Fruit fly (Drosophila melanogaster) whole organism, embryonic: ENCODE measurements around the gene CG11608.

Experiments
- Adf1 ChIP-seq: fragments of 200-800 bp; sonication (Bioruptor generic); IDR thresholded peaks from 2 replicates; pipeline ENCODE4 v1.3.6; 2022; ENCODE audit warnings: missing biosample characterization, missing genetic modification characterization
- CG12104 ChIP-seq: fragments of 200-800 bp; sonication (Bioruptor generic); optimal IDR thresholded peaks from 3 replicates; lab custom pipeline; 2016; ENCODE audit warnings: missing biosample characterization, missing genetic modification characterization
- CG14050 ChIP-seq: fragments of 200-800 bp; sonication (Bioruptor generic); IDR thresholded peaks from 3 replicates; pipeline ENCODE4 v1.3.6; 2022; ENCODE audit warnings: missing biosample characterization, missing genetic modification characterization
- CG1529 ChIP-seq: fragments of 200-800 bp; sonication (Bioruptor generic); optimal IDR thresholded peaks from 3 replicates; lab custom pipeline; 2018; ENCODE audit warnings: missing biosample characterization, missing genetic modification characterization
- CG17829 ChIP-seq: fragments of 200-800 bp; optimal IDR thresholded peaks from 2 replicates; lab custom pipeline; 2019; ENCODE audit warnings: missing biosample characterization, mild to moderate bottlenecking, missing genetic modification characterization, moderate library complexity
- CG32772 ChIP-seq: fragments of 200-800 bp; sonication (Bioruptor generic); IDR thresholded peaks from 2 replicates; pipeline ENCODE4 v1.3.6; 2022; ENCODE audit warnings: missing biosample characterization, missing genetic modification characterization
- CG3726 ChIP-seq: fragments of 200-800 bp; sonication (Bioruptor generic); IDR thresholded peaks from 3 replicates; pipeline ENCODE4, ENCODE4 v1.3.6; 2022; ENCODE audit warnings: missing biosample characterization, missing genetic modification characterization
- CG4282 ChIP-seq: fragments of 200-800 bp; sonication (Bioruptor generic); optimal IDR thresholded peaks from 2 replicates; lab custom pipeline; 2016; ENCODE audit warnings: missing biosample characterization, missing genetic modification characterization
- CG4617 ChIP-seq: fragments of 200-800 bp; sonication (Bioruptor generic); optimal IDR thresholded peaks from 3 replicates; lab custom pipeline; 2016; ENCODE audit warnings: missing biosample characterization, missing genetic modification characterization, borderline replicate concordance
- CG9727 ChIP-seq: fragments of 200-800 bp; sonication (Bioruptor generic); optimal IDR thresholded peaks from 3 replicates; lab custom pipeline; 2017; ENCODE audit warnings: missing biosample characterization, mild to moderate bottlenecking, missing genetic modification characterization
- Dll ChIP-seq: fragments of 200-800 bp; sonication (Bioruptor generic); IDR thresholded peaks from 4 replicates; pipeline ENCODE4 v1.3.6; 2022; ENCODE audit warnings: missing biosample characterization, missing genetic modification characterization; ENCODE audit not compliant: partially characterized antibody
- Eip74EF ChIP-seq, 2 experiments: fragments of 200-800 bp in 1 of 2; fragments of >200 bp in 1 of 2; sonication (Bioruptor generic) in 1 of 2; optimal IDR thresholded peaks; 2 replicates each; lab custom pipeline; 2017 to 2019; ENCODE audit warnings: missing biosample characterization in 2 of 2, missing genetic modification characterization in 2 of 2, mild to moderate bottlenecking in 1 of 2, moderate library complexity in 1 of 2
- Ets65A ChIP-seq: fragments of 200-800 bp; sonication (Bioruptor generic); peaks from one replicate; lab custom pipeline; 2016; ENCODE audit warnings: missing biosample characterization, missing genetic modification characterization
- HLH3B ChIP-seq: fragments of 200-800 bp; sonication (Bioruptor generic); IDR thresholded peaks from 2 replicates; pipeline ENCODE4 v1.3.6; 2022; ENCODE audit warnings: missing biosample characterization, missing genetic modification characterization
- Lhr ChIP-seq: fragments of 200-800 bp; sonication (Bioruptor generic); optimal IDR thresholded peaks from 3 replicates; lab custom pipeline; 2017; ENCODE audit warnings: mild to moderate bottlenecking, missing biosample characterization, missing genetic modification reagents, missing genetic modification characterization
- MESR4 ChIP-seq: fragments of 200-800 bp; sonication (Bioruptor generic); optimal IDR thresholded peaks from 2 replicates; lab custom pipeline; 2018; ENCODE audit warnings: missing biosample characterization, mild to moderate bottlenecking, missing genetic modification characterization, moderate library complexity
- Scr ChIP-seq: fragments of 200-800 bp; sonication (Bioruptor generic); IDR thresholded peaks from 2 replicates; pipeline ENCODE4 v1.3.6; 2022; ENCODE audit warnings: missing biosample characterization, missing genetic modification characterization; ENCODE audit not compliant: partially characterized antibody
- Trl ChIP-seq, 3 experiments: fragments of >200 bp in 2 of 3; fragments of 200-800 bp in 1 of 3; sonication (Bioruptor generic) in 1 of 3; optimal IDR thresholded peaks; 2 replicates in 1 of 3; 3 replicates in 2 of 3; lab custom pipeline; 2016 to 2017; ENCODE audit warnings: missing biosample characterization in 1 of 3, missing genetic modification characterization in 1 of 3
- abd-A ChIP-seq: fragments of 200-800 bp; sonication (Bioruptor generic); optimal IDR thresholded peaks from 3 replicates; lab custom pipeline; 2019; ENCODE audit warnings: missing biosample characterization, mild to moderate bottlenecking, missing genetic modification characterization, moderate library complexity
- bbx ChIP-seq: fragments of 200-800 bp; sonication (Bioruptor generic); IDR thresholded peaks from 2 replicates; pipeline ENCODE4 v1.3.6; 2022; ENCODE audit warnings: missing biosample characterization, missing genetic modification characterization; ENCODE audit not compliant: partially characterized antibody
- chinmo ChIP-seq: fragments of 200-800 bp; sonication (Bioruptor generic); IDR thresholded peaks from 4 replicates; pipeline ENCODE4 v1.3.6; 2022; ENCODE audit warnings: missing biosample characterization, missing genetic modification characterization; ENCODE audit not compliant: partially characterized antibody
- da ChIP-seq: fragments of 200-800 bp; sonication (Bioruptor generic); optimal IDR thresholded peaks from 2 replicates; lab custom pipeline; 2016; ENCODE audit warnings: missing biosample characterization, missing genetic modification characterization
- inv ChIP-seq: fragments of 200-800 bp; sonication (Bioruptor generic); IDR thresholded peaks from 2 replicates; pipeline ENCODE4 v1.3.6; 2022; ENCODE audit warnings: missing biosample characterization, missing genetic modification characterization; ENCODE audit not compliant: partially characterized antibody
- lbe ChIP-seq: fragments of 200-800 bp; sonication (Bioruptor generic); optimal IDR thresholded peaks from 2 replicates; lab custom pipeline; 2016; ENCODE audit warnings: missing biosample characterization, mild to moderate bottlenecking, missing genetic modification characterization
- pho ChIP-seq: fragments of 200-800 bp; sonication (Bioruptor generic); optimal IDR thresholded peaks from 2 replicates; lab custom pipeline; 2016; ENCODE audit warnings: missing biosample characterization, missing genetic modification characterization
- sens-2 ChIP-seq: fragments of 200-800 bp; sonication (Bioruptor generic); IDR thresholded peaks from 2 replicates; pipeline ENCODE4 v1.3.6; 2022; ENCODE audit warnings: missing biosample characterization, missing genetic modification characterization
- stwl ChIP-seq: fragments of 200-800 bp; sonication (Bioruptor generic); optimal IDR thresholded peaks from 3 replicates; lab custom pipeline; 2018; ENCODE audit warnings: missing biosample characterization, mild to moderate bottlenecking, missing genetic modification characterization, moderate library complexity
- toy ChIP-seq: fragments of 200-800 bp; sonication (Bioruptor generic); IDR thresholded peaks from 2 replicates; pipeline ENCODE4 v1.3.6; 2022; ENCODE audit warnings: missing biosample characterization, missing genetic modification characterization
- unc-4 ChIP-seq: fragments of 200-800 bp; sonication (Bioruptor generic); IDR thresholded peaks from 2 replicates; pipeline ENCODE4 v1.3.6; 2022; ENCODE audit warnings: missing biosample characterization, missing genetic modification characterization; ENCODE audit not compliant: partially characterized antibody
- vnd ChIP-seq: fragments of 200-800 bp; sonication (Bioruptor generic); IDR thresholded peaks from 3 replicates; pipeline ENCODE4 v1.3.6; 2022; ENCODE audit warnings: missing biosample characterization, missing genetic modification characterization; ENCODE audit not compliant: partially characterized antibody
- z ChIP-seq: fragments of 200-800 bp; sonication (Bioruptor generic); IDR thresholded peaks from 3 replicates; pipeline ENCODE4 v1.3.6; 2022; ENCODE audit warnings: missing biosample characterization, missing genetic modification characterization
- zen2 ChIP-seq: fragments of 200-800 bp; sonication (Bioruptor generic); IDR thresholded peaks from 3 replicates; pipeline ENCODE4 v1.3.6; 2022; ENCODE audit warnings: missing biosample characterization, missing genetic modification characterization; ENCODE audit not compliant: partially characterized antibody
- zfh2 ChIP-seq: fragments of 200-800 bp; sonication (Bioruptor generic); optimal IDR thresholded peaks from 2 replicates; lab custom pipeline; 2016; ENCODE audit warnings: missing biosample characterization, missing genetic modification characterization

Gene CG11608

DNA sequence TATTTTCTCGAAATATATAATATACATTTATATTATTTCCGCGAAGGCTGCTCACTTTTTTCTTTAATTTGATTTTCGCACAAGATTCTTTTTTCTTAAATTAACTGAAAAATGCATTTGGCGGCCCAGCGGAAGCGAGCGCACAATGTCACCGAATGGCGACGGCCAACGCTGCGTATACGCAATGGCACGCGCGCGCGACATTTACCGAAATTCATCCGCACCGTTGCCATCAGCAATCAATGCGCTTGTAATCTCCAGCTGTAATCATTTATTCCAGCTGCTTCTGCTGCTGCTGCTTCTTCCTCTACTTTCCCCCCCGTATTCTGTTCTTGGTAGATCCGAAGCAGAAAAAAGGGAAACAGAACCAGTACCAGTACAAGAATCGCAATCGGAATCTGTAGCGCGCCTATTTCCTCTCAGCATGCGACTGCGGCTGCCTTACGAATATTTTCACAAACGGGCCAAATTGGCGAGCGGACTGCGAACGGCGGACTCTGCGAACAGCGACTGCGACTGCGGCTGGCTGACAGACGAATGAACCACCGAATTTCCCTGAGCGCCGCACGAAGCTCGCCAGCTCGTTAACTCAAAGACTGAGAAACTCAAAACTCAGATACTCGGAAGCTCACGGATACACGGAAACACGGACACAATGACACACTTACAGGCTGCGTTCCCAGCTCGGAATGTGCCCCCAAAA is 42.9 kb upstream of the CG11608 start, which contains the start of gene Octbeta2R (continued):
- TF ChIP-seq HLH3B (no peak), MESR4 (GFP tag; lab: Kevin White, UChicago) (no peak), pho (no peak), CG1529 (GFP tag; lab: Kevin White, UChicago) (no peak), CG4282 (GFP tag; lab: Kevin White, UChicago) (no peak)

DNA sequence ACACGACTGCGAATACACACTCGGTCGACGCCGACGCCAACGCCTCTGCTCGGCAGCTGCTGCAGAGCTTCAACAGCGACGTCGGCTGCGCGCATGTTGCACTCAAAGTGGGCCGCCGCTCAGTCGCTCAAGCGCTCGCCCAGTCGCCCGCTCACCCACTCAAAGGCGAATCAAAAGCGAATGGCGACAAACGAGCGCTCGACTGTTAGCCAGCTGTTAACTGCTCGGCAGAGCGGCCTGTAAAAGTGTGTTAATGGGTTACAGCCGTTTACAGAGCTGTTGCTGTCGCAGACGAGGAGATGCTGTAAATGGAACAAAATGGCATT is 42.4 kb upstream of the CG11608 start:
- TF ChIP-seq Scr (GFP tag; lab: Robert Waterston, UW) (0 out of 2 replicates have a peak, but pooled peaks have one; percentile 11), z (GFP tag; lab: Robert Waterston, UW) (peak; percentile 98), Trl (optimal IDR thresholded peaks at IDR 0.05; lab: Kevin White, UChicago) (peak; percentile 28 to 43), Trl (GFP tag; optimal IDR thresholded peaks at IDR 0.05; lab: Kevin White, UChicago) (no peak), CG32772 (GFP tag; lab: Robert Waterston, UW) (no peak), CG12104 (GFP tag; lab: Kevin White, UChicago) (no peak), toy (GFP tag; lab: Robert Waterston, UW) (no peak), vnd (GFP tag; lab: Robert Waterston, UW) (no peak), zfh2 (GFP tag; lab: Kevin White, UChicago) (no peak), lbe (no peak), Dll (GFP tag; lab: Robert Waterston, UW) (0 out of 4 replicates have a peak, but pooled peaks have one; percentile 27), CG17829 (tag; lab: Kevin White, UChicago) (no peak), stwl (tag; lab: Kevin White, UChicago) (no peak), zen2 (GFP tag; lab: Robert Waterston, UW) (peak; percentile 43; the same call in 1 of the 3 replicates), bbx (peak; percentile 31; the same call in 1 of the 2 replicates), chinmo (GFP tag; lab: Robert Waterston, UW) (peak; percentile 82; the same call in 2 of the 4 replicates), Eip74EF (GFP tag; optimal IDR thresholded peaks at IDR 0.05; lab: Kevin White, UChicago) (peak in 1 of 2 experiments; percentile 10), CG4617 (GFP tag; lab: Kevin White, UChicago) (no peak), da (GFP tag; lab: Kevin White, UChicago) (no peak), Adf1 (GFP tag; lab: Robert Waterston, UW) (peak; percentile 99), CG9727 (GFP tag; lab: Kevin White, UChicago) (no peak), sens-2 (GFP tag; lab: Robert Waterston, UW) (no peak)

DNA sequence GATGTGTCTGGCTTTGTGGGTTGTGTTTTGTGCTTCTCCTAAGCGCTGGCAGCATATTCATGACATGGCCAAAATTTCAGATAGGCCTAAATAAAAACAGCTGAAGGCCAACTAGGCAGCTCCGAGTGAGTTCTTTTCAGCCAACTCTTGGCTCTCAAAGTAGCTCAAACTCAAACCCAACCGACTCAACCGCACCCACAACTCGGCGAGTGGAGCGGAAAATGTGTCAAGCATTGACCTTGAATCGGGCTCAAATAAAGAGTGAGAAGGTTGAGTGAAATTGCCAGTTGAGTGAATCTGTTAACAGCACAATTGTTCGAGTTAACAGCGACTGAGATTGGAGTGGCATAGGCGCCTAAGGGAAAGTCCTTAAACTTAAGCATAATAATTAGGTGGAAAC is 26.3 kb upstream of the CG11608 start:
- peak; percentile 97 for TF ChIP-seq z (GFP tag; lab: Robert Waterston, UW)
- TF ChIP-seq Lhr (GFP tag; lab: Kevin White, UChicago), result no peak
- no peak for TF ChIP-seq inv (GFP tag; lab: Robert Waterston, UW)
- peak; percentile 1 for TF ChIP-seq abd-A (tag; lab: Kevin White, UChicago)

DNA sequence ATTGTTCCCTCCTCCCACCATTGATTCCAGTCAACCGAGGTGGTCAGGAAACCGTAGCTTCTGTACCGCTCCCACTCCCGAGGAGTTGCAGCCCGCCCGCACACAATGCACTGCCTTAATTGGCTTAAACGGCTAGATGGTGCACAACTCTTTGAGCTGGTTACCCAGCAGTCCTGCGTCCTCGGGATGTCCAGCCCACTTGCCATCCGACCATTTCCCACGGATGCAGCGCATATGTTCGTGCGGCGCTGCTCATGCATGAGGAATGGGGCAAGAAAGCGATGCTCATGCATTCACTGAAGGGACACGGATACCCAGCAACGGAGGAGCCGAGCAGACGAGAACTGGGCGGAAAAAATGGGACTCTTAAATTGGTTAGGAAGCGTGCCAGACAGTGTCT is 22.7 kb upstream of the CG11608 start:
- no peak for TF ChIP-seq CG3726 (GFP tag; lab: Robert Waterston, UW)
- TF ChIP-seq Ets65A (GFP tag; lab: Kevin White, UChicago), result peak; percentile 91
- TF ChIP-seq CG14050, result no peak
- TF ChIP-seq unc-4 (GFP tag; lab: Robert Waterston, UW), result no peak
